Worm (Caenorhabditis elegans) whole organism, L1 larva: ENCODE data around the gene Y75B7B.1.

Experiments used
- C16A3.4 ChIP-seq: fragments of 150-350 bp; optimal IDR thresholded peaks from 2 replicates; lab custom pipeline; 2014; ENCODE audit warnings: missing biosample characterization, missing genetic modification characterization
- F16B12.6 ChIP-seq: fragments of 150-350 bp; optimal IDR thresholded peaks from 2 replicates; lab custom pipeline; 2014; ENCODE audit warnings: missing biosample characterization, missing genetic modification characterization
- ama-1 ChIP-seq: fragments of 150-350 bp; optimal IDR thresholded peaks from 2 replicates; lab custom pipeline; 2014
- blmp-1 ChIP-seq: fragments of 150-350 bp; optimal IDR thresholded peaks from 2 replicates; lab custom pipeline; 2014; ENCODE audit warnings: missing biosample characterization, missing genetic modification characterization
- ceh-63 ChIP-seq: fragments of 200-800 bp; sonication (Bioruptor generic); optimal IDR thresholded peaks from 2 replicates; lab custom pipeline; 2018; ENCODE audit warnings: mild to moderate bottlenecking, missing genetic modification characterization, missing compliant biosample characterization
- ceh-88 ChIP-seq: fragments of 200-800 bp; sonication (Bioruptor generic); IDR thresholded peaks from 2 replicates; pipeline ENCODE4 v1.3.6; 2022; ENCODE audit warnings: missing genetic modification characterization, missing compliant biosample characterization
- dsc-1 ChIP-seq: sonication (generic microtip); optimal IDR thresholded peaks from 2 replicates; lab custom pipeline; 2016; ENCODE audit warnings: mild to moderate bottlenecking, missing genetic modification characterization, missing compliant biosample characterization
- efl-1 ChIP-seq, 4 experiments: fragments of 150-350 bp; optimal IDR thresholded peaks in 3 of 4; peaks in 1 of 4; 1 replicate in 1 of 4; 2 replicates in 3 of 4; lab custom pipeline; 2014; ENCODE audit warnings: missing biosample characterization in 2 of 4, missing genetic modification characterization in 2 of 4, missing genetic modification reagents in 2 of 4
- egl-27 ChIP-seq, 2 experiments: fragments of 150-350 bp in 1 of 2; sonication (generic microtip); optimal IDR thresholded peaks; 3 replicates each; lab custom pipeline; 2017 to 2018; ENCODE audit warnings: missing biosample characterization in 2 of 2, missing genetic modification characterization in 2 of 2, missing genetic modification reagents in 2 of 2
- ets-5 ChIP-seq: fragments of 200-800 bp; sonication (Bioruptor generic); IDR thresholded peaks from 2 replicates; pipeline ENCODE4 v1.3.6; 2022; ENCODE audit warnings: missing genetic modification characterization, missing compliant biosample characterization
- fkh-10 ChIP-seq: sonication (generic microtip); optimal IDR thresholded peaks from 2 replicates; lab custom pipeline; 2017; ENCODE audit warnings: missing biosample characterization, missing genetic modification reagents, missing genetic modification characterization
- grh-1 ChIP-seq: fragments of 200-800 bp; sonication (Bioruptor generic); IDR thresholded peaks from 2 replicates; pipeline ENCODE4 v1.3.6; 2022; ENCODE audit warnings: missing genetic modification reagents, missing genetic modification characterization, missing compliant biosample characterization
- hpl-2 ChIP-seq: fragments of 150-350 bp; optimal IDR thresholded peaks from 2 replicates; lab custom pipeline; 2014; ENCODE audit warnings: missing biosample characterization, missing genetic modification reagents, missing genetic modification characterization
- irx-1 ChIP-seq: sonication (generic microtip); optimal IDR thresholded peaks from 2 replicates; lab custom pipeline; 2016; ENCODE audit warnings: missing genetic modification characterization, missing compliant biosample characterization
- lin-14 ChIP-seq: fragments of 200-800 bp; sonication (Bioruptor generic); optimal IDR thresholded peaks from 2 replicates; lab custom pipeline; 2018; ENCODE audit warnings: mild to moderate bottlenecking, missing genetic modification characterization, moderate library complexity, missing compliant biosample characterization
- lin-35 ChIP-seq, 2 experiments: fragments of 150-350 bp; optimal IDR thresholded peaks; 2 replicates each; lab custom pipeline; 2014; ENCODE audit warnings: missing biosample characterization in 2 of 2, missing genetic modification characterization in 2 of 2, missing genetic modification reagents in 2 of 2
- lin-39 ChIP-seq: fragments of 150-350 bp; optimal IDR thresholded peaks from 2 replicates; lab custom pipeline; 2014; ENCODE audit warnings: missing biosample characterization, missing genetic modification reagents, missing genetic modification characterization
- lir-3 ChIP-seq: sonication (generic microtip); optimal IDR thresholded peaks from 2 replicates; lab custom pipeline; 2016; ENCODE audit warnings: mild to moderate bottlenecking, missing genetic modification characterization, moderate library complexity, missing compliant biosample characterization; ENCODE audit not compliant: poor library complexity
- lsy-2 ChIP-seq, 2 experiments: fragments of 150-350 bp; optimal IDR thresholded peaks; 2 replicates each; lab custom pipeline; 2014; ENCODE audit warnings: missing biosample characterization in 2 of 2, missing genetic modification characterization in 2 of 2
- mab-9 ChIP-seq: fragments of 200-800 bp; sonication (Bioruptor generic); IDR thresholded peaks from 2 replicates; pipeline ENCODE4 v1.3.6; 2022; ENCODE audit warnings: missing genetic modification reagents, missing genetic modification characterization, missing compliant biosample characterization
- mdl-1 ChIP-seq, 2 experiments: fragments of 150-350 bp; optimal IDR thresholded peaks; 2 replicates each; lab custom pipeline; 2014 to 2017; ENCODE audit warnings: missing biosample characterization in 2 of 2, missing genetic modification characterization in 2 of 2, inconsistent platforms in 1 of 2
- mef-2 ChIP-seq: fragments of 150-350 bp; optimal IDR thresholded peaks from 2 replicates; lab custom pipeline; 2014; ENCODE audit warnings: missing biosample characterization, missing genetic modification characterization
- nhr-11 ChIP-seq: fragments of 150-350 bp; optimal IDR thresholded peaks from 2 replicates; lab custom pipeline; 2014; ENCODE audit warnings: missing biosample characterization, missing genetic modification characterization
- nhr-19 ChIP-seq: fragments of 200-800 bp; sonication (Bioruptor generic); conservative IDR thresholded peaks from 2 replicates; pipeline ENCODE4 v1.3.6; 2022; ENCODE audit warnings: missing genetic modification characterization, missing compliant biosample characterization
- nhr-47 ChIP-seq: sonication (generic microtip); optimal IDR thresholded peaks from 2 replicates; lab custom pipeline; 2016; ENCODE audit warnings: mild to moderate bottlenecking, missing genetic modification characterization, moderate library complexity, missing compliant biosample characterization
- nhr-71 ChIP-seq: sonication (generic microtip); optimal IDR thresholded peaks from 2 replicates; lab custom pipeline; 2016; ENCODE audit warnings: mild to moderate bottlenecking, missing genetic modification characterization, moderate library complexity, missing compliant biosample characterization
- nhr-84 ChIP-seq: sonication (generic microtip); optimal IDR thresholded peaks from 2 replicates; lab custom pipeline; 2017; ENCODE audit warnings: missing biosample characterization, missing genetic modification characterization
- nhr-85 ChIP-seq: sonication (generic microtip); peaks from one replicate; lab custom pipeline; 2016; ENCODE audit warnings: missing genetic modification characterization, inconsistent platforms, missing compliant biosample characterization
- pag-3 ChIP-seq: sonication (generic microtip); optimal IDR thresholded peaks from 2 replicates; lab custom pipeline; 2017; ENCODE audit warnings: missing genetic modification characterization, mild to moderate bottlenecking, missing compliant biosample characterization, antibody characterized with exemption, borderline replicate concordance; ENCODE audit not compliant: insufficient read depth
- pax-3 ChIP-seq: fragments of 200-800 bp; sonication (Bioruptor generic); optimal IDR thresholded peaks from 2 replicates; lab custom pipeline; 2018; ENCODE audit warnings: mild to moderate bottlenecking, missing genetic modification characterization, moderate library complexity, missing compliant biosample characterization
- rnt-1 ChIP-seq: sonication (generic microtip); optimal IDR thresholded peaks from 2 replicates; lab custom pipeline; 2016; ENCODE audit warnings: mild to moderate bottlenecking, missing genetic modification characterization, moderate library complexity, missing compliant biosample characterization
- sptf-1 ChIP-seq: fragments of 150-350 bp; optimal IDR thresholded peaks from 2 replicates; lab custom pipeline; 2014; ENCODE audit warnings: missing biosample characterization, missing genetic modification characterization
- swsn-7 ChIP-seq: sonication (generic microtip); optimal IDR thresholded peaks from 2 replicates; lab custom pipeline; 2016; ENCODE audit warnings: missing genetic modification characterization, missing compliant biosample characterization
- tlp-1 ChIP-seq: fragments of 150-350 bp; optimal IDR thresholded peaks from 2 replicates; lab custom pipeline; 2014; ENCODE audit warnings: missing biosample characterization, missing genetic modification characterization
- unc-130 ChIP-seq: fragments of 150-350 bp; optimal IDR thresholded peaks from 2 replicates; lab custom pipeline; 2017; ENCODE audit warnings: missing biosample characterization, missing genetic modification characterization, inconsistent platforms
- vab-15 ChIP-seq: sonication (generic microtip); optimal IDR thresholded peaks from 2 replicates; lab custom pipeline; 2017; ENCODE audit warnings: missing genotype, mild to moderate bottlenecking, missing genetic modification characterization, missing compliant biosample characterization
- xbp-1 ChIP-seq: sonication (generic microtip); optimal IDR thresholded peaks from 2 replicates; lab custom pipeline; 2016; ENCODE audit warnings: missing genetic modification characterization, missing compliant biosample characterization
- zip-4 ChIP-seq: fragments of 200-800 bp; sonication (Bioruptor generic); optimal IDR thresholded peaks from 2 replicates; lab custom pipeline; 2018; ENCODE audit warnings: mild to moderate bottlenecking, missing genetic modification characterization, moderate library complexity, missing compliant biosample characterization

Gene Y75B7B.1

DNA sequence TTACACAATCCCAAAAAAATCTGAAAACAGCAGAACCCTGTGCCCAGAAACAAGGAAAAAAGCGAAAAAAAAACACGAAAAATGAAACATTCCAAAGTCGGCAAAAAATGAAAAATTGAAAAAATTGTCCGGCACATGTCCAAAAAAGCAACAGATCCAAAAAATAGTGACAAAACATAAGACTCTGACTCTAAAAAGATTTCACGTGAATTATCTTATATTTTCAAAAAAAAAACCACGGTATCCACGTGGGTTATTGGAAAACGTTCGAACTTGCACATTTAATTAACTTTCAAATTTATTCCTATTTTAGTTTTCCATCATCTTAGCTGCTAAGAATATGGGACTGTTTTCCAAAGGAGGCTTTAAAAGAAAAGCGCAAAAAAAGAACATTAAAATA lies at the start of gene Y75B7B.1:
Y75B7B.1 (plus strand) TSS at position 301 of the 400 bp plus-strand sequence.
- TF ChIP-seq vab-15 (tag; lab: Kevin White, UChicago), result no peak
- no peak for TF ChIP-seq blmp-1 (tag; lab: Kevin White, UChicago)
- no peak for TF ChIP-seq efl-1 (optimal IDR thresholded peaks at IDR 0.05; lab: Kevin White, UChicago)
- peak in 1 of 2 experiments; percentile 24 for TF ChIP-seq efl-1 (GFP tag; optimal IDR thresholded peaks at IDR 0.05 in 1 of 2; lab: Kevin White, UChicago)
- TF ChIP-seq hpl-2 (GFP tag; lab: Kevin White, UChicago), result no peak

- no peak for TF ChIP-seq zip-4
- no peak for TF ChIP-seq F16B12.6
- no peak for TF ChIP-seq lir-3 (tag; lab: Kevin White, UChicago)
- no peak for TF ChIP-seq pax-3 (tag; lab: Kevin White, UChicago)
- no peak for TF ChIP-seq lsy-2 (tag; optimal IDR thresholded peaks at IDR 0.05; lab: Kevin White, UChicago)
- no peak for TF ChIP-seq mab-9 (GFP tag; lab: Robert Waterston, UW)
- no peak for TF ChIP-seq tlp-1
Measured at ce11 chrV:1223559-1223958, 47.2 kb upstream of the Y75B7B.1 start.

DNA sequence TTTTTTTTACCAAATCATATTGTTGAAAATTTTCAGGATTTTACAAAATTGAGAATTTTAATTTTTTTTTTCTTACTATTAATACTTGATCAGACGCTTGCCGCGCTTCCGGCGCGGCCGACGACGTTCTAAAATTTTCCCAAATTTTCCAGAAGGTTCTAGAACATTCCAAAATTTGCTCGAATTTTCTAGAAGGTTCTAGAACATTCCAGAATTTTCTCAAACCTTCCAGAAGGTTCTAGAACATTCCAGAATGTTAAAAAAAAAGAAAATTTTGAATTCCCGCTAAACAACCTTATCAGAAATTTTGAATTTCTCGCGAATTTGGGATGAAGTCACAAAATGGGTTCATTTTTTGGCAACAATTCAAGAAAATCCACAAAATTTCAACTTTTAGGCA lies 44.5 kb upstream of the Y75B7B.1 start:
- TF ChIP-seq mef-2 (tag; lab: Kevin White, UChicago) (no peak), nhr-11 (no peak), pag-3 (no peak), nhr-85 (tag; lab: Kevin White, UChicago) (no peak), xbp-1 (tag; lab: Kevin White, UChicago) (no peak), swsn-7 (tag; lab: Kevin White, UChicago) (no peak), nhr-84 (tag; lab: Kevin White, UChicago) (no peak), sptf-1 (tag; lab: Kevin White, UChicago) (no peak), irx-1 (no peak), ceh-88 (no peak), ceh-63 (GFP tag; lab: Kevin White, UChicago) (no peak), nhr-47 (tag; lab: Kevin White, UChicago) (no peak), C16A3.4 (no peak), vab-15 (tag; lab: Kevin White, UChicago) (no peak), ets-5 (no peak), lin-39 (tag; lab: Kevin White, UChicago) (no peak)

ce11 chrV:1227756-1228665 lies 42.7 kb upstream of the Y75B7B.1 start:
- TF ChIP-seq lin-14 (GFP tag; lab: Kevin White, UChicago) (peak; percentile 10), lin-35 (GFP tag; optimal IDR thresholded peaks at IDR 0.05; lab: Kevin White, UChicago) (no peak), efl-1 (optimal IDR thresholded peaks at IDR 0.05; lab: Kevin White, UChicago) (no peak), efl-1 (GFP tag; optimal IDR thresholded peaks at IDR 0.05 in 1 of 2; lab: Kevin White, UChicago) (peak in 1 of 2 experiments; percentile 36), fkh-10 (GFP tag; lab: Kevin White, UChicago) (peak; percentile 36)

DNA sequence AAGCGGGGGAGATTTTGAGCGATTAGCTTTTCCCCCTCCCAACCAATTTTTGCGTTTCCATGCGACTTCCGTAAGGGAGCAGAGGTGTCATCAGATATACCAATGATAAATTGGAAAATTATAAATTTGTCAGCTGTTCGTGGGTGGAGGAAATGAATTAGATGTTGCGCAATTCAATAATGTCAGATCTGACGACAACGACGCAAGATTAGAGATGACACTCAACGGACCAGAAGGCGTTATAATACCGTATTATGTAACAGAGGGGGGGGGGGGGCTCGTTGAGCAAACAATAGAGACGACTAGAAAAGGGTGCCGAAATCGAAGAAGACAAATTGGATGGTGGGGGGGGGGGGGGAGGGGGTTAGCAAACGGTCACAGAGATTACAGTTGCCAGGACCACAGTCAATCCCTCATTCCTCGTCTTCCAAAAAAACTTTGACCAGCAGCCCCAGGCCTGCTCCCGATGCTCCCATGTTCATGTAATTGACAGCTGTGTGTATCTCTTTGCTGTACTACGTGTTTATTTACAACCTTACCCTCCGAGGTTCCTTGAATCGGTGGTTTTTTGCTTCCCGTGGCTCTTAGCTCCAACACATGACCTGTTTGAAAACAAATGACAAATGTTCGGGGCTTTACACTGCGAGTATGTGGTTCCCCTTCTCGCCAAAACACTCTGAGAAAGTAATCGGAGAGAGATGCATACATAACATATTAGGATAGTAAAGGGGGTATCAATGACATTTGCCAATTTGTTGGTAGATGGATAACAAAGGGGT lies 41.6 kb upstream of the Y75B7B.1 start:
- peak; percentile 53 for TF ChIP-seq nhr-71 (tag; lab: Kevin White, UChicago)
- TF ChIP-seq lsy-2 (tag; optimal IDR thresholded peaks at IDR 0.05; lab: Kevin White, UChicago), result peak in 1 of 2 experiments; percentile 36
- no peak for TF ChIP-seq egl-27 (tag; optimal IDR thresholded peaks at IDR 0.05; lab: Kevin White, UChicago)
- no peak for TF ChIP-seq efl-1 (optimal IDR thresholded peaks at IDR 0.05; lab: Kevin White, UChicago)
- peak in 1 of 2 experiments; percentile 42 for TF ChIP-seq efl-1 (GFP tag; optimal IDR thresholded peaks at IDR 0.05 in 1 of 2; lab: Kevin White, UChicago)
- peak; percentile 88 for TF ChIP-seq lin-14 (GFP tag; lab: Kevin White, UChicago)
- TF ChIP-seq ama-1 (lab: Kevin White, UChicago), result no peak
- no peak for TF ChIP-seq grh-1
- TF ChIP-seq nhr-19, result peak; percentile 20; the same call in 1 of the 2 replicates
- TF ChIP-seq unc-130 (tag; lab: Kevin White, UChicago), result peak; percentile 36
- peak in 1 of 2 experiments; percentile 27 for TF ChIP-seq mdl-1 (tag; optimal IDR thresholded peaks at IDR 0.05; lab: Kevin White, UChicago)
- TF ChIP-seq dsc-1 (tag; lab: Kevin White, UChicago), result no peak
- TF ChIP-seq rnt-1 (tag; lab: Kevin White, UChicago), result peak; percentile 71
